Worm (Caenorhabditis elegans): ENCODE measurements around the gene nos-3.

Gene nos-3

DNA sequence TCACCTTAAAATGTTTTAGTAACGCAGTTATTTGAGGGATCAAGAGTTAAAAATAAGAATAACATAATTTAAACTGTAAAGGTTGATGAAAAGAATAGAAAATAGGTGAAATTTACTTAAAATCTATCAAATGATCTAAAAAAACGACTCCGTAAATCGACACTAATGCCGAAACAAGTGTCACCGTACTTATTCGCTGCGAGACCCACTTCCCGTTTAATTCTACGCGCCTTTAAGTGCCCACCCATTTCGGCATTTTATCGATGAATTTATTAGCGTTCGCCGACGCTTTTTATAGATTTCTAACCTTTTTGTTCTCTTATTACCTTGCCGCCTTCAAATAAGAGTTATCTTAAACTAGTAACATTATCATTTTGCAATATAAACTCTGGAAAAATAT is at the start of gene nos-3, which contains the start of gene Y53C12B.1:
Gene nos-3, plus strand, starts transcription at position 248 of the 400 bp plus-strand sequence.
Gene Y53C12B.1, minus strand, starts transcription at position 10 of the 400 bp plus-strand sequence.
- TF ChIP-seq nhr-11 (tag; optimal IDR thresholded peaks at IDR 0.05) (no peak), zag-1 (tag; optimal IDR thresholded peaks at IDR 0.05) (no peak), unc-62 (GFP tag; optimal IDR thresholded peaks at IDR 0.05) (no peak), R02D3.7 (tag; optimal IDR thresholded peaks at IDR 0.05) (peak; percentile 96), lin-39 (tag; optimal IDR thresholded peaks at IDR 0.05) (peak; percentile 92), snpc-4 (tag; optimal IDR thresholded peaks at IDR 0.05) (peak; percentile 66), nhr-237 (tag; optimal IDR thresholded peaks at IDR 0.05) (no peak), nhr-43 (tag; optimal IDR thresholded peaks at IDR 0.05; ENCODE audit: poor library complexity, severe bottlenecking) (peak; percentile 69), mml-1 (tag; optimal IDR thresholded peaks at IDR 0.05) (no peak), mdl-1 (tag; optimal IDR thresholded peaks at IDR 0.05) (no peak), pha-4 (tag; optimal IDR thresholded peaks at IDR 0.05) (peak; percentile 93), fkh-10 (GFP tag; optimal IDR thresholded peaks at IDR 0.05) (peak; percentile 12), lin-15B (tag; optimal IDR thresholded peaks at IDR 0.05) (peak; percentile 88), nhr-77 (tag; optimal IDR thresholded peaks at IDR 0.05) (no peak), nfya-1 (tag; optimal IDR thresholded peaks at IDR 0.05; ENCODE audit: insufficient read depth) (peak; percentile 97), elt-2 (tag; optimal IDR thresholded peaks at IDR 0.05) (peak; percentile 55), ama-1 (optimal IDR thresholded peaks at IDR 0.05) (no peak), nhr-28 (tag; optimal IDR thresholded peaks at IDR 0.05) (no peak), nhr-25 (tag; optimal IDR thresholded peaks at IDR 0.05) (peak; percentile 88), lsy-12 (tag; optimal IDR thresholded peaks at IDR 0.05) (no peak), ceh-82 (tag; optimal IDR thresholded peaks at IDR 0.05) (no peak), daf-12 (tag; optimal IDR thresholded peaks at IDR 0.05) (no peak), ztf-11 (tag; optimal IDR thresholded peaks at IDR 0.05) (no peak), hmg-11 (tag; optimal IDR thresholded peaks at IDR 0.05) (peak; percentile 60), sea-2 (GFP tag; optimal IDR thresholded peaks at IDR 0.05) (no peak), elt-3 (tag; optimal IDR thresholded peaks at IDR 0.05) (no peak), ztf-4 (tag; optimal IDR thresholded peaks at IDR 0.05) (no peak), ceh-9 (tag; optimal IDR thresholded peaks at IDR 0.05) (no peak), unc-39 (tag; optimal IDR thresholded peaks at IDR 0.05) (no peak), ceh-16 (tag; optimal IDR thresholded peaks at IDR 0.05) (no peak), egl-5 (tag; optimal IDR thresholded peaks at IDR 0.05) (peak; percentile 79), nhr-76 (tag; optimal IDR thresholded peaks at IDR 0.05) (no peak), nhr-12 (tag; optimal IDR thresholded peaks at IDR 0.05) (no peak), nhr-23 (tag; optimal IDR thresholded peaks at IDR 0.05) (peak; percentile 91), ZK546.5 (tag; optimal IDR thresholded peaks at IDR 0.05) (no peak), skn-1 (tag; optimal IDR thresholded peaks at IDR 0.05) (peak; percentile 73), ceh-28 (tag; optimal IDR thresholded peaks at IDR 0.05) (peak; percentile 64), pqm-1 (tag; optimal IDR thresholded peaks at IDR 0.05) (peak; percentile 71), elt-1 (tag; optimal IDR thresholded peaks at IDR 0.05) (peak; percentile 54), tbx-2 (tag; optimal IDR thresholded peaks at IDR 0.05) (no peak), eor-1 (tag; optimal IDR thresholded peaks at IDR 0.05) (no peak), egl-27 (tag; optimal IDR thresholded peaks at IDR 0.05) (no peak), nhr-67 (tag; optimal IDR thresholded peaks at IDR 0.05) (no peak), fos-1 (tag; optimal IDR thresholded peaks at IDR 0.05) (no peak), fkh-2 (tag; optimal IDR thresholded peaks at IDR 0.05) (no peak), jun-1 (tag; optimal IDR thresholded peaks at IDR 0.05) (no peak), aly-2 (tag; optimal IDR thresholded peaks at IDR 0.05) (no peak)

DNA sequence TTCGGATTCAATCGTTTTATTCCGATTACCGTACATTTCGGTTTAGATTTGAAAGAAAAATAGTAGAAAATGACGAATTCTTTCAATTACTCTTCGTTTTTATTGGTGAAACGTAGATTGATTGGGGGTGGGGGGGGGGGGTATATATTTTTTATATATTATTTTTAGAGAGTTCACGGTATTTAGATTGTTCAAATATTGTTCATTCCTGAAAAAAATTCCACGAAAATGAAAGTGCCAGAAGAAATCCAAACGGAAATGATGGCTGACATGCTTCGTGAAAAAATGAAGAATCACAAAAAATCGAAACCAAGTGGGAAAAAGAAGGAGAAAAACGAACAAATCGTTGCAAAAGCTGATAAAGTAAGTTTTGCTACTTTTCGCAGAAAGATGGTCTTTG is 45.8 kb upstream of the nos-3 start, which contains the start of the genes Y53C12A.8 and Y53C12A.7:
Gene Y53C12A.8, minus strand, starts transcription at position 101 of the 400 bp plus-strand sequence.
Gene Y53C12A.7, plus strand, starts transcription at position 181 of the 400 bp plus-strand sequence.
- TF ChIP-seq ceh-28 (tag; optimal IDR thresholded peaks at IDR 0.05): no peak
- TF ChIP-seq zag-1 (tag; optimal IDR thresholded peaks at IDR 0.05): no peak
- no peak for TF ChIP-seq lsy-12 (tag; optimal IDR thresholded peaks at IDR 0.05)
- TF ChIP-seq nhr-237 (tag; optimal IDR thresholded peaks at IDR 0.05): no peak
- TF ChIP-seq nhr-12 (tag; optimal IDR thresholded peaks at IDR 0.05): no peak
- no peak for TF ChIP-seq R02D3.7 (tag; optimal IDR thresholded peaks at IDR 0.05)
- TF ChIP-seq nhr-23 (tag; optimal IDR thresholded peaks at IDR 0.05): no peak
- no peak for TF ChIP-seq mdl-1 (tag; optimal IDR thresholded peaks at IDR 0.05)
- no peak for TF ChIP-seq fkh-10 (GFP tag; optimal IDR thresholded peaks at IDR 0.05)
- TF ChIP-seq nhr-77 (tag; optimal IDR thresholded peaks at IDR 0.05): no peak
- no peak for TF ChIP-seq nhr-11 (tag; optimal IDR thresholded peaks at IDR 0.05)
- TF ChIP-seq skn-1 (tag; optimal IDR thresholded peaks at IDR 0.05): no peak
- TF ChIP-seq nhr-67 (tag; optimal IDR thresholded peaks at IDR 0.05): no peak
